Fruit fly (Drosophila melanogaster) whole organism, wandering third instar larva: ENCODE results near the gene CG4066.

Experiments used
- Dfd ChIP-seq: fragments of >200 bp; optimal IDR thresholded peaks from 2 replicates; lab custom pipeline; 2017; ENCODE audit warnings: missing biosample characterization, missing genetic modification characterization
- Hr78 ChIP-seq: fragments of >200 bp; optimal IDR thresholded peaks from 2 replicates; lab custom pipeline; 2017; ENCODE audit warnings: missing biosample characterization, missing genetic modification characterization
- br ChIP-seq: fragments of 200-800 bp; sonication (Bioruptor generic); optimal IDR thresholded peaks from 2 replicates; lab custom pipeline; 2016; ENCODE audit warnings: missing biosample characterization, missing genetic modification characterization
- ey ChIP-seq: fragments of 200-800 bp; sonication (Bioruptor generic); optimal IDR thresholded peaks from 2 replicates; lab custom pipeline; 2016; ENCODE audit warnings: missing biosample characterization, missing genetic modification characterization
- fru ChIP-seq: fragments of 200-800 bp; sonication (Bioruptor generic); optimal IDR thresholded peaks from 3 replicates; lab custom pipeline; 2016; ENCODE audit warnings: missing biosample characterization, mild to moderate bottlenecking, missing genetic modification characterization
- h ChIP-seq: fragments of 200-800 bp; sonication (Bioruptor generic); optimal IDR thresholded peaks from 3 replicates; lab custom pipeline; 2016; ENCODE audit warnings: missing biosample characterization, mild to moderate bottlenecking, missing genetic modification characterization
- lola ChIP-seq: fragments of >200 bp; optimal IDR thresholded peaks from 2 replicates; lab custom pipeline; 2017; ENCODE audit warnings: missing biosample characterization, missing genetic modification characterization
- psq ChIP-seq: fragments of 200-800 bp; sonication (Bioruptor generic); optimal IDR thresholded peaks from 3 replicates; lab custom pipeline; 2017; ENCODE audit warnings: missing biosample characterization, mild to moderate bottlenecking, missing genetic modification characterization, moderate library complexity
- tai ChIP-seq: sonication (Bioruptor generic); optimal IDR thresholded peaks from 2 replicates; lab custom pipeline; 2016; ENCODE audit warnings: missing biosample characterization, missing genetic modification characterization
- usp ChIP-seq: fragments of >200 bp; optimal IDR thresholded peaks from 2 replicates; lab custom pipeline; 2017; ENCODE audit warnings: missing biosample characterization, missing genetic modification characterization

- TF ChIP-seq ey (no peak), Dfd (GFP tag; lab: Kevin White, UChicago) (no peak), fru (no peak), br (no peak), psq (GFP tag; lab: Kevin White, UChicago) (no peak), usp (GFP tag; lab: Kevin White, UChicago) (no peak), tai (no peak), lola (GFP tag; lab: Kevin White, UChicago) (no peak), h (GFP tag; lab: Kevin White, UChicago) (no peak), Hr78 (no peak)
Measured at dm6 chr3R:12345989-12346388, 34.8 kb downstream of the CG4066 start.
